Worm (Caenorhabditis elegans) whole organism, L1 larva: ENCODE data around the gene gcsh-1.

ENCODE experiments used
- C34B4.2 ChIP-seq: sonication (generic microtip); optimal IDR thresholded peaks from 2 replicates; lab custom pipeline; 2017; ENCODE audit warnings: mild to moderate bottlenecking, missing genetic modification characterization, missing compliant biosample characterization
- aha-1 ChIP-seq: fragments of 150-350 bp; optimal IDR thresholded peaks from 2 replicates; lab custom pipeline; 2014; ENCODE audit warnings: missing biosample characterization, missing genetic modification characterization
- alr-1 ChIP-seq: fragments of 200-800 bp; sonication (Bioruptor generic); optimal IDR thresholded peaks from 2 replicates; lab custom pipeline; 2018; ENCODE audit warnings: borderline replicate concordance, mild to moderate bottlenecking, missing genetic modification characterization, missing compliant biosample characterization
- aly-2 ChIP-seq: fragments of 150-350 bp; optimal IDR thresholded peaks from 2 replicates; lab custom pipeline; 2014; ENCODE audit warnings: missing biosample characterization, missing genetic modification characterization
- blmp-1 ChIP-seq: fragments of 150-350 bp; optimal IDR thresholded peaks from 2 replicates; lab custom pipeline; 2014; ENCODE audit warnings: missing biosample characterization, missing genetic modification characterization
- ceh-63 ChIP-seq: fragments of 200-800 bp; sonication (Bioruptor generic); optimal IDR thresholded peaks from 2 replicates; lab custom pipeline; 2018; ENCODE audit warnings: mild to moderate bottlenecking, missing genetic modification characterization, missing compliant biosample characterization
- ceh-8 ChIP-seq: fragments of 200-800 bp; sonication (Bioruptor generic); optimal IDR thresholded peaks from 2 replicates; lab custom pipeline; 2018; ENCODE audit warnings: mild to moderate bottlenecking, missing genetic modification characterization, moderate library complexity, missing compliant biosample characterization
- ceh-82 ChIP-seq, 3 experiments: fragments of 150-350 bp in 1 of 3; sonication (generic microtip) in 2 of 3; optimal IDR thresholded peaks; 2 replicates each; lab custom pipeline; 2014 to 2017; ENCODE audit warnings: missing biosample characterization in 3 of 3, missing genetic modification characterization in 3 of 3
- dsc-1 ChIP-seq: sonication (generic microtip); optimal IDR thresholded peaks from 2 replicates; lab custom pipeline; 2016; ENCODE audit warnings: mild to moderate bottlenecking, missing genetic modification characterization, missing compliant biosample characterization
- efl-3 ChIP-seq: fragments of 200-800 bp; sonication (Bioruptor generic); optimal IDR thresholded peaks from 2 replicates; lab custom pipeline; 2018; ENCODE audit warnings: mild to moderate bottlenecking, missing genetic modification characterization, missing compliant biosample characterization
- egl-13 ChIP-seq: sonication (generic microtip); optimal IDR thresholded peaks from 2 replicates; lab custom pipeline; 2016; ENCODE audit warnings: missing genotype, missing genetic modification reagents, missing genetic modification characterization, missing compliant biosample characterization
- egl-27 ChIP-seq, 2 experiments: fragments of 150-350 bp in 1 of 2; sonication (generic microtip); optimal IDR thresholded peaks; 3 replicates each; lab custom pipeline; 2017 to 2018; ENCODE audit warnings: missing biosample characterization in 2 of 2, missing genetic modification characterization in 2 of 2, missing genetic modification reagents in 2 of 2
- fkh-4 ChIP-seq: sonication (generic microtip); optimal IDR thresholded peaks from 2 replicates; lab custom pipeline; 2016; ENCODE audit warnings: missing compliant biosample characterization, missing genetic modification characterization, borderline replicate concordance
- fos-1 ChIP-seq: fragments of 150-350 bp; optimal IDR thresholded peaks from 2 replicates; lab custom pipeline; 2014; ENCODE audit warnings: missing biosample characterization, missing genetic modification characterization
- grh-1 ChIP-seq: fragments of 200-800 bp; sonication (Bioruptor generic); IDR thresholded peaks from 2 replicates; pipeline ENCODE4 v1.3.6; 2022; ENCODE audit warnings: missing genetic modification reagents, missing genetic modification characterization, missing compliant biosample characterization
- hlh-17 ChIP-seq: fragments of 200-800 bp; sonication (Bioruptor generic); optimal IDR thresholded peaks from 2 replicates; lab custom pipeline; 2018; ENCODE audit warnings: missing genetic modification characterization, mild to moderate bottlenecking, missing compliant biosample characterization, moderate library complexity, borderline replicate concordance
- hlh-4 ChIP-seq: sonication (generic microtip); optimal IDR thresholded peaks from 2 replicates; lab custom pipeline; 2016; ENCODE audit warnings: mild to moderate bottlenecking, missing genetic modification characterization, missing compliant biosample characterization
- hpl-2 ChIP-seq: fragments of 150-350 bp; optimal IDR thresholded peaks from 2 replicates; lab custom pipeline; 2014; ENCODE audit warnings: missing biosample characterization, missing genetic modification reagents, missing genetic modification characterization
- irx-1 ChIP-seq: sonication (generic microtip); optimal IDR thresholded peaks from 2 replicates; lab custom pipeline; 2016; ENCODE audit warnings: missing genetic modification characterization, missing compliant biosample characterization
- isw-1 ChIP-seq: fragments of 200-800 bp; sonication (Bioruptor generic); IDR thresholded peaks from 2 replicates; pipeline ENCODE4 v1.3.6; 2022; ENCODE audit warnings: missing genetic modification characterization, missing compliant biosample characterization
- jun-1 ChIP-seq: fragments of 150-350 bp; optimal IDR thresholded peaks from 2 replicates; lab custom pipeline; 2014; ENCODE audit warnings: missing biosample characterization, missing genetic modification reagents, missing genetic modification characterization
- lin-14 ChIP-seq: fragments of 200-800 bp; sonication (Bioruptor generic); optimal IDR thresholded peaks from 2 replicates; lab custom pipeline; 2018; ENCODE audit warnings: mild to moderate bottlenecking, missing genetic modification characterization, moderate library complexity, missing compliant biosample characterization
- lin-39 ChIP-seq: fragments of 150-350 bp; optimal IDR thresholded peaks from 2 replicates; lab custom pipeline; 2014; ENCODE audit warnings: missing biosample characterization, missing genetic modification reagents, missing genetic modification characterization
- lir-3 ChIP-seq: sonication (generic microtip); optimal IDR thresholded peaks from 2 replicates; lab custom pipeline; 2016; ENCODE audit warnings: mild to moderate bottlenecking, missing genetic modification characterization, moderate library complexity, missing compliant biosample characterization; ENCODE audit not compliant: poor library complexity
- lsy-2 ChIP-seq, 2 experiments: fragments of 150-350 bp; optimal IDR thresholded peaks; 2 replicates each; lab custom pipeline; 2014; ENCODE audit warnings: missing biosample characterization in 2 of 2, missing genetic modification characterization in 2 of 2
- mdl-1 ChIP-seq, 2 experiments: fragments of 150-350 bp; optimal IDR thresholded peaks; 2 replicates each; lab custom pipeline; 2014 to 2017; ENCODE audit warnings: missing biosample characterization in 2 of 2, missing genetic modification characterization in 2 of 2, inconsistent platforms in 1 of 2
- mep-1 ChIP-seq: fragments of 150-350 bp; optimal IDR thresholded peaks from 2 replicates; lab custom pipeline; 2014; ENCODE audit warnings: missing biosample characterization, missing genetic modification characterization
- nhr-12 ChIP-seq: sonication (generic microtip); optimal IDR thresholded peaks from 2 replicates; lab custom pipeline; 2017; ENCODE audit warnings: missing biosample characterization, missing genetic modification characterization
- nhr-71 ChIP-seq: sonication (generic microtip); optimal IDR thresholded peaks from 2 replicates; lab custom pipeline; 2016; ENCODE audit warnings: mild to moderate bottlenecking, missing genetic modification characterization, moderate library complexity, missing compliant biosample characterization
- nhr-77 ChIP-seq: fragments of 150-350 bp; optimal IDR thresholded peaks from 2 replicates; lab custom pipeline; 2014; ENCODE audit warnings: missing biosample characterization, missing genetic modification characterization
- nhr-84 ChIP-seq: sonication (generic microtip); optimal IDR thresholded peaks from 2 replicates; lab custom pipeline; 2017; ENCODE audit warnings: missing biosample characterization, missing genetic modification characterization
- nhr-85 ChIP-seq: sonication (generic microtip); peaks from one replicate; lab custom pipeline; 2016; ENCODE audit warnings: missing genetic modification characterization, inconsistent platforms, missing compliant biosample characterization
- pax-3 ChIP-seq: fragments of 200-800 bp; sonication (Bioruptor generic); optimal IDR thresholded peaks from 2 replicates; lab custom pipeline; 2018; ENCODE audit warnings: mild to moderate bottlenecking, missing genetic modification characterization, moderate library complexity, missing compliant biosample characterization
- snpc-4 ChIP-seq: fragments of 150-350 bp; optimal IDR thresholded peaks from 2 replicates; lab custom pipeline; 2014; ENCODE audit warnings: missing biosample characterization, missing genetic modification characterization
- sptf-1 ChIP-seq: fragments of 150-350 bp; optimal IDR thresholded peaks from 2 replicates; lab custom pipeline; 2014; ENCODE audit warnings: missing biosample characterization, missing genetic modification characterization
- swsn-7 ChIP-seq: sonication (generic microtip); optimal IDR thresholded peaks from 2 replicates; lab custom pipeline; 2016; ENCODE audit warnings: missing genetic modification characterization, missing compliant biosample characterization
- tbx-2 ChIP-seq: sonication (generic microtip); optimal IDR thresholded peaks from 2 replicates; lab custom pipeline; 2016; ENCODE audit warnings: missing genetic modification characterization, missing compliant biosample characterization
- tlp-1 ChIP-seq: fragments of 150-350 bp; optimal IDR thresholded peaks from 2 replicates; lab custom pipeline; 2014; ENCODE audit warnings: missing biosample characterization, missing genetic modification characterization
- unc-30 ChIP-seq: sonication (generic microtip); optimal IDR thresholded peaks from 2 replicates; lab custom pipeline; 2017; ENCODE audit warnings: missing biosample characterization, missing genetic modification characterization
- unc-98 ChIP-seq: fragments of 200-800 bp; sonication (Bioruptor generic); IDR thresholded peaks from 2 replicates; pipeline ENCODE4 v1.3.6; 2022; ENCODE audit warnings: missing genetic modification characterization, missing compliant biosample characterization
- xbp-1 ChIP-seq: sonication (generic microtip); optimal IDR thresholded peaks from 2 replicates; lab custom pipeline; 2016; ENCODE audit warnings: missing genetic modification characterization, missing compliant biosample characterization
- zag-1 ChIP-seq: fragments of 150-350 bp; optimal IDR thresholded peaks from 2 replicates; lab custom pipeline; 2014; ENCODE audit warnings: missing biosample characterization, missing genetic modification characterization
- ztf-4 ChIP-seq: fragments of 150-350 bp; optimal IDR thresholded peaks from 2 replicates; lab custom pipeline; 2014; ENCODE audit warnings: missing biosample characterization, missing genetic modification characterization

The gcsh-1 gene

DNA sequence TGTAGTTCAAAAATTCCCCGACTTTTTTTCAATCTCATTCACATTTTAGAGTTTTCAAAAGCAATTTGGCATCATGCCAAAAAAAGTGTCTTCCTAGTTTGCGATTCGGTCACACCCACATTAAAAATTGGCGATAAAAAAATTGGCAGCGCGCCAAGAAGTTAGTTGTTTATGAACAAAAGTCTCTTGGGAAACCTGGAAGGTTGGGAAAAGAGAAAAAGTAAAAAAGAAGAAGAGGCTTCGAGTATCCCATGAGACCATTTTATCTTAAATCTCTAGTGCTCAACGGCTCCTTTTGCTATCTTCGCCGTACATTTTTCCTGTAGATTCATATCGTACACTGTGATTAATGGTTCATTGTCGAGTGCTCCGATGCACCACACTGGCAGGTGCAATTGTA lies 27.0 kb downstream of the gcsh-1 start:
- TF ChIP-seq lin-39 (tag; lab: Kevin White, UChicago) = no peak
- TF ChIP-seq unc-30 (tag; lab: Kevin White, UChicago) = no peak
- TF ChIP-seq egl-13 (tag; lab: Kevin White, UChicago) = no peak
- TF ChIP-seq zag-1 (tag; lab: Kevin White, UChicago) = no peak
- no peak for TF ChIP-seq hlh-17 (GFP tag; lab: Kevin White, UChicago)
- no peak for TF ChIP-seq swsn-7
- TF ChIP-seq mep-1 = no peak
- no peak for TF ChIP-seq unc-98

DNA sequence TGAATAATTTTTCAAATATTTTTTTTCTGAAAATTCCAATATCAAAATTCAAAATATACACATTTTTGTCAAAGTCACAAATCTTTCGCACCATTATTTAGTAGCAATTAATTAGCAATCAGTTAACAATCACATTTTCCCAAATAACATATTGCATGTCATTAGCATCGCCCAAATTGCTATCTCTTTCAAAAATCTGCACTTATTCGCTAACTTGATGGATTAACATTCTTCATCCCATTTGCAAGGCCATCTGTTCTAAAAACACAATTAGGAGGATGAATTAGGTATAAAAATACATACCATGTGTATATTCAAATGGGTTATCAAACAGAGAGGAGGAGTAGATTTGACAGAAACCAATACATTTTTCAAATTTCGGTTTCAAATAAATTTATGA lies 27.5 kb downstream of the gcsh-1 start:
- TF ChIP-seq irx-1 (tag; lab: Kevin White, UChicago) = peak; percentile 51
- no peak for TF ChIP-seq dsc-1 (tag; lab: Kevin White, UChicago)
- TF ChIP-seq nhr-71 (tag; lab: Kevin White, UChicago) = peak; percentile 31
- no peak for TF ChIP-seq fkh-4 (tag; lab: Kevin White, UChicago)
- peak; percentile 61 for TF ChIP-seq lin-39 (tag; lab: Kevin White, UChicago)
- TF ChIP-seq nhr-85 = peak; percentile 89
- TF ChIP-seq tbx-2 (tag; lab: Kevin White, UChicago) = peak; percentile 2
- TF ChIP-seq egl-27 (tag; optimal IDR thresholded peaks at IDR 0.05; lab: Kevin White, UChicago) = no peak
- TF ChIP-seq mep-1 = peak; percentile 30
- TF ChIP-seq ztf-4 = no peak
- TF ChIP-seq lin-14 (GFP tag; lab: Kevin White, UChicago) = peak; percentile 34
- TF ChIP-seq efl-3 = peak; percentile 46
- TF ChIP-seq, all 84 proteins: peak for 8

- TF ChIP-seq sptf-1 (tag; lab: Kevin White, UChicago) (no peak), ceh-8 (GFP tag; lab: Kevin White, UChicago) (no peak), blmp-1 (peak; percentile 16)
Observed at ce11 chrX:14486503-14486902, 28.4 kb downstream of the gcsh-1 start.

ce11 chrX:14484827-14485226 lies 30.0 kb downstream of the gcsh-1 start, which contains the start of gene M163.8:
Gene M163.8, plus strand, starts transcription at chrX:14485127.
- no peak for TF ChIP-seq ztf-4
- peak; percentile 21 for TF ChIP-seq nhr-85

ce11 chrX:14481637-14482036 lies 33.2 kb downstream of the gcsh-1 start:
- peak; percentile 77 for TF ChIP-seq snpc-4 (tag; lab: Kevin White, UChicago)
- no peak for TF ChIP-seq fkh-4 (tag; lab: Kevin White, UChicago)
- no peak for TF ChIP-seq xbp-1
- TF ChIP-seq, all 84 proteins: peak for 1

DNA sequence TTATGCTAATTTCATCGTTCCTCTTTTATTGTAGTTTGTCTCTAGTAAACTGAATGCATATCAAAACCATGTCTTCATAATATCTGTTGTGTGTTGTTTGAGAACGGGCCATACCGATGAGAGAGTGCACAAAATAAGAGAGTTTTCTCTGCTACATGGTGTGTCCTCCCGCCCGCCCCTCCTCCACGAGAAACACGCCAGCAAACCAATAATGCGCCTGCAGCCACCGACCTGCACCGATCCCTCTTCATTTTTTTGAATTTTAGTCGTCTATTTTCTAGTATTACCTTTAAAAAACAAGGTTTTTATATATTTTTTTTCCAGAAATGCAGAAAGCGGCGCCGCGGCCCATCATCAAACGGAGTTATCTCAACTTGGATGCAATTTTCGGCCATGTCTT lies 34.6 kb downstream of the gcsh-1 start, which contains the start of gene gfi-3:
TSS of gene gfi-3 (plus strand) at position 325 of the 400 bp plus-strand sequence.
- TF ChIP-seq tlp-1 (tag; lab: Kevin White, UChicago) (no peak), alr-1 (tag; lab: Kevin White, UChicago) (no peak), lir-3 (peak; percentile 44), aly-2 (no peak), ceh-82 (tag; optimal IDR thresholded peaks at IDR 0.05; lab: Kevin White, UChicago) (peak; percentile 73 to 80 (median 79)), nhr-77 (tag; lab: Kevin White, UChicago) (peak; percentile 65), ceh-63 (GFP tag; lab: Kevin White, UChicago) (no peak), blmp-1 (peak; percentile 56), hlh-4 (tag; lab: Kevin White, UChicago) (no peak), irx-1 (tag; lab: Kevin White, UChicago) (peak; percentile 72), nhr-84 (no peak), xbp-1 (peak; percentile 81), jun-1 (tag; lab: Kevin White, UChicago) (peak; percentile 71), aha-1 (peak; percentile 42), nhr-12 (no peak), mdl-1 (tag; optimal IDR thresholded peaks at IDR 0.05; lab: Kevin White, UChicago) (peak in 1 of 2 experiments; percentile 63), ceh-8 (GFP tag; lab: Kevin White, UChicago) (peak; percentile 7), zag-1 (tag; lab: Kevin White, UChicago) (no peak), lsy-2 (tag; optimal IDR thresholded peaks at IDR 0.05; lab: Kevin White, UChicago) (peak; percentile 79 to 86), grh-1 (peak; percentile 84), isw-1 (peak; percentile 64), lin-39 (tag; lab: Kevin White, UChicago) (peak; percentile 85), fos-1 (tag; lab: Kevin White, UChicago) (peak; percentile 55), hpl-2 (GFP tag; lab: Kevin White, UChicago) (peak; percentile 69), C34B4.2 (no peak), pax-3 (tag; lab: Kevin White, UChicago) (peak; percentile 49)
